Fruit fly (Drosophila melanogaster) whole organism, embryonic: ENCODE measurements around the gene Dbp21E2.

Experiments
- Bdp1 ChIP-seq: fragments of 200-800 bp; sonication (Bioruptor generic); optimal IDR thresholded peaks from 3 replicates; lab custom pipeline; 2016; ENCODE audit warnings: missing biosample characterization, missing genetic modification characterization
- CG13775 ChIP-seq: fragments of 200-800 bp; sonication (Bioruptor generic); optimal IDR thresholded peaks from 3 replicates; lab custom pipeline; 2017; ENCODE audit warnings: missing biosample characterization, mild to moderate bottlenecking, missing genetic modification characterization
- CG14710 ChIP-seq: fragments of 200-800 bp; sonication (Bioruptor generic); optimal IDR thresholded peaks from 3 replicates; lab custom pipeline; 2019; ENCODE audit warnings: missing biosample characterization, mild to moderate bottlenecking, missing genetic modification characterization, moderate library complexity
- CG14860 ChIP-seq: fragments of 200-800 bp; sonication (Bioruptor generic); IDR thresholded peaks from 3 replicates; pipeline ENCODE4 v1.3.6; 2022; ENCODE audit warnings: missing biosample characterization, missing genetic modification characterization; ENCODE audit not compliant: partially characterized antibody
- CG15514 ChIP-seq: fragments of 200-800 bp; sonication (Bioruptor generic); optimal IDR thresholded peaks from 3 replicates; lab custom pipeline; 2017; ENCODE audit warnings: missing biosample characterization, missing genetic modification characterization, mild to moderate bottlenecking, moderate library complexity, missing genetic modification reagents
- CG1603 ChIP-seq: fragments of 200-800 bp; sonication (Bioruptor generic); optimal IDR thresholded peaks from 2 replicates; lab custom pipeline; 2019; ENCODE audit warnings: missing biosample characterization, mild to moderate bottlenecking, missing genetic modification characterization, moderate library complexity
- CG16813 ChIP-seq: fragments of 200-800 bp; sonication (Bioruptor generic); IDR thresholded peaks from 3 replicates; pipeline ENCODE4 v1.3.6; 2022; ENCODE audit warnings: missing biosample characterization, missing genetic modification characterization; ENCODE audit not compliant: partially characterized antibody
- CG2116 ChIP-seq: fragments of 200-800 bp; sonication (Bioruptor generic); optimal IDR thresholded peaks from 3 replicates; lab custom pipeline; 2018; ENCODE audit warnings: missing biosample characterization, mild to moderate bottlenecking, missing genetic modification characterization
- CG42726 ChIP-seq: fragments of 200-800 bp; sonication (Bioruptor generic); IDR thresholded peaks from 2 replicates; pipeline ENCODE4 v1.3.6; 2022; ENCODE audit warnings: missing biosample characterization, missing genetic modification characterization; ENCODE audit not compliant: partially characterized antibody
- CG4617 ChIP-seq: fragments of 200-800 bp; sonication (Bioruptor generic); optimal IDR thresholded peaks from 3 replicates; lab custom pipeline; 2016; ENCODE audit warnings: missing biosample characterization, missing genetic modification characterization, borderline replicate concordance
- CG6175 ChIP-seq: fragments of 200-800 bp; sonication (Bioruptor generic); IDR thresholded peaks from 3 replicates; pipeline ENCODE4 v1.3.6; 2022; ENCODE audit warnings: missing biosample characterization, missing genetic modification characterization
- CG6689 ChIP-seq: fragments of 200-800 bp; sonication (Bioruptor generic); IDR thresholded peaks from 2 replicates; pipeline ENCODE4 v1.3.6; 2022; ENCODE audit warnings: missing biosample characterization, missing genetic modification characterization
- CG7786 ChIP-seq: fragments of 200-800 bp; sonication (Bioruptor generic); optimal IDR thresholded peaks from 2 replicates; lab custom pipeline; 2016; ENCODE audit warnings: missing biosample characterization, missing genetic modification characterization
- CG8281 ChIP-seq: fragments of 200-800 bp; sonication (Bioruptor generic); optimal IDR thresholded peaks from 2 replicates; lab custom pipeline; 2018; ENCODE audit warnings: missing biosample characterization, mild to moderate bottlenecking, missing genetic modification characterization, moderate library complexity
- CG8944 ChIP-seq: fragments of 200-800 bp; sonication (Bioruptor generic); optimal IDR thresholded peaks from 3 replicates; lab custom pipeline; 2016; ENCODE audit warnings: missing biosample characterization, missing genetic modification characterization
- D ChIP-seq, 2 experiments: fragments of 200-800 bp in 1 of 2; fragments of >200 bp in 1 of 2; sonication (Bioruptor generic) in 1 of 2; optimal IDR thresholded peaks; 2 replicates in 1 of 2; 3 replicates in 1 of 2; lab custom pipeline; 2017; ENCODE audit warnings: mild to moderate bottlenecking in 1 of 2, missing biosample characterization in 1 of 2, missing genetic modification characterization in 1 of 2, missing genetic modification reagents in 1 of 2
- Dll ChIP-seq: fragments of 200-800 bp; sonication (Bioruptor generic); IDR thresholded peaks from 4 replicates; pipeline ENCODE4 v1.3.6; 2022; ENCODE audit warnings: missing biosample characterization, missing genetic modification characterization; ENCODE audit not compliant: partially characterized antibody
- Doc3 ChIP-seq: fragments of 200-800 bp; sonication (Bioruptor generic); IDR thresholded peaks from 3 replicates; pipeline ENCODE4 v1.3.6; 2022; ENCODE audit warnings: missing biosample characterization, missing genetic modification characterization; ENCODE audit not compliant: partially characterized antibody
- E2f2 ChIP-seq: fragments of 200-800 bp; sonication (Bioruptor generic); IDR thresholded peaks from 2 replicates; pipeline ENCODE4 v1.3.6; 2022; ENCODE audit warnings: missing biosample characterization, missing genetic modification characterization
- HmgZ ChIP-seq: fragments of 200-800 bp; sonication (Bioruptor generic); optimal IDR thresholded peaks from 2 replicates; lab custom pipeline; 2018; ENCODE audit warnings: missing biosample characterization, mild to moderate bottlenecking, missing genetic modification characterization
- Jarid2 ChIP-seq: fragments of 200-800 bp; sonication (Bioruptor generic); optimal IDR thresholded peaks from 3 replicates; lab custom pipeline; 2017; ENCODE audit warnings: mild to moderate bottlenecking, missing biosample characterization, missing genetic modification reagents, missing genetic modification characterization
- Myb ChIP-seq: fragments of 200-800 bp; sonication (Bioruptor generic); optimal IDR thresholded peaks from 2 replicates; lab custom pipeline; 2016; ENCODE audit warnings: missing biosample characterization, missing genetic modification characterization
- Oli ChIP-seq: fragments of 200-800 bp; sonication (Bioruptor generic); optimal IDR thresholded peaks from 2 replicates; lab custom pipeline; 2018; ENCODE audit warnings: missing biosample characterization, mild to moderate bottlenecking, missing genetic modification characterization, moderate library complexity
- Pdp1 ChIP-seq, 2 experiments: fragments of 200-800 bp; sonication (Bioruptor generic); optimal IDR thresholded peaks; 3 replicates each; lab custom pipeline; 2016; ENCODE audit warnings: missing biosample characterization in 2 of 2, missing genetic modification characterization in 2 of 2, mild to moderate bottlenecking in 1 of 2, moderate library complexity in 1 of 2
- Scr ChIP-seq: fragments of 200-800 bp; sonication (Bioruptor generic); IDR thresholded peaks from 2 replicates; pipeline ENCODE4 v1.3.6; 2022; ENCODE audit warnings: missing biosample characterization, missing genetic modification characterization; ENCODE audit not compliant: partially characterized antibody
- Sin3A ChIP-seq: fragments of >200 bp; optimal IDR thresholded peaks from 2 replicates; lab custom pipeline; 2018
- YL-1 ChIP-seq: fragments of 200-800 bp; sonication (Bioruptor generic); optimal IDR thresholded peaks from 3 replicates; lab custom pipeline; 2017; ENCODE audit warnings: missing biosample characterization, mild to moderate bottlenecking, missing genetic modification characterization
- bsh ChIP-seq, 2 experiments: fragments of 200-800 bp; sonication (Bioruptor generic); optimal IDR thresholded peaks; 2 replicates each; lab custom pipeline; 2017 to 2018; ENCODE audit warnings: mild to moderate bottlenecking in 2 of 2, missing biosample characterization in 2 of 2, missing genetic modification characterization in 2 of 2, moderate library complexity in 1 of 2
- cg ChIP-seq: fragments of 200-800 bp; sonication (Bioruptor generic); optimal IDR thresholded peaks from 3 replicates; lab custom pipeline; 2019; ENCODE audit warnings: missing biosample characterization, mild to moderate bottlenecking, missing genetic modification characterization, moderate library complexity
- chinmo ChIP-seq: fragments of 200-800 bp; sonication (Bioruptor generic); IDR thresholded peaks from 4 replicates; pipeline ENCODE4 v1.3.6; 2022; ENCODE audit warnings: missing biosample characterization, missing genetic modification characterization; ENCODE audit not compliant: partially characterized antibody
- ci ChIP-seq: fragments of 200-800 bp; sonication (Bioruptor generic); IDR thresholded peaks from 3 replicates; pipeline ENCODE4 v1.3.6; 2022; ENCODE audit warnings: missing biosample characterization, missing genetic modification characterization
- cwo ChIP-seq: fragments of 200-800 bp; sonication (Bioruptor generic); optimal IDR thresholded peaks from 3 replicates; lab custom pipeline; 2017; ENCODE audit warnings: missing biosample characterization, missing genetic modification characterization, mild to moderate bottlenecking, moderate library complexity, missing genetic modification reagents
- exex ChIP-seq: fragments of 200-800 bp; sonication (Bioruptor generic); optimal IDR thresholded peaks from 4 replicates; lab custom pipeline; 2018; ENCODE audit warnings: missing biosample characterization, mild to moderate bottlenecking, missing genetic modification characterization, moderate library complexity
- hbn ChIP-seq: fragments of 200-800 bp; sonication (Bioruptor generic); IDR thresholded peaks from 2 replicates; pipeline ENCODE4 v1.3.6; 2022; ENCODE audit warnings: missing biosample characterization, missing genetic modification characterization; ENCODE audit not compliant: partially characterized antibody
- inv ChIP-seq: fragments of 200-800 bp; sonication (Bioruptor generic); IDR thresholded peaks from 2 replicates; pipeline ENCODE4 v1.3.6; 2022; ENCODE audit warnings: missing biosample characterization, missing genetic modification characterization; ENCODE audit not compliant: partially characterized antibody
- knrl ChIP-seq: fragments of 200-800 bp; sonication (Bioruptor generic); IDR thresholded peaks from 3 replicates; pipeline ENCODE4 v1.3.6; 2022; ENCODE audit warnings: missing biosample characterization, missing genetic modification characterization; ENCODE audit not compliant: partially characterized antibody
- mld ChIP-seq: fragments of 200-800 bp; sonication (Bioruptor generic); IDR thresholded peaks from 3 replicates; pipeline ENCODE4 v1.3.6; 2022; ENCODE audit warnings: missing biosample characterization, missing genetic modification characterization; ENCODE audit not compliant: partially characterized antibody
- nmo ChIP-seq: fragments of 200-800 bp; sonication (Bioruptor generic); optimal IDR thresholded peaks from 2 replicates; lab custom pipeline; 2018; ENCODE audit warnings: missing biosample characterization, mild to moderate bottlenecking, missing genetic modification characterization, moderate library complexity
- nom ChIP-seq: fragments of 200-800 bp; sonication (Bioruptor generic); optimal IDR thresholded peaks from 2 replicates; lab custom pipeline; 2017; ENCODE audit warnings: missing biosample characterization, missing genetic modification characterization, mild to moderate bottlenecking, moderate library complexity, missing genetic modification reagents
- pzg ChIP-seq: fragments of 200-800 bp; sonication (Bioruptor generic); optimal IDR thresholded peaks from 3 replicates; lab custom pipeline; 2018; ENCODE audit warnings: missing biosample characterization, mild to moderate bottlenecking, missing genetic modification characterization, moderate library complexity
- row ChIP-seq: fragments of 200-800 bp; sonication (Bioruptor generic); IDR thresholded peaks from 3 replicates; pipeline ENCODE4 v1.3.6; 2022; ENCODE audit warnings: missing biosample characterization, missing genetic modification characterization
- sna ChIP-seq: fragments of 200-800 bp; sonication (Bioruptor generic); IDR thresholded peaks from 2 replicates; pipeline ENCODE4 v1.3.6; 2022; ENCODE audit warnings: missing biosample characterization, missing genetic modification characterization; ENCODE audit not compliant: partially characterized antibody
- unc-4 ChIP-seq: fragments of 200-800 bp; sonication (Bioruptor generic); IDR thresholded peaks from 2 replicates; pipeline ENCODE4 v1.3.6; 2022; ENCODE audit warnings: missing biosample characterization, missing genetic modification characterization; ENCODE audit not compliant: partially characterized antibody
- vnd ChIP-seq: fragments of 200-800 bp; sonication (Bioruptor generic); IDR thresholded peaks from 3 replicates; pipeline ENCODE4 v1.3.6; 2022; ENCODE audit warnings: missing biosample characterization, missing genetic modification characterization; ENCODE audit not compliant: partially characterized antibody
- zen2 ChIP-seq: fragments of 200-800 bp; sonication (Bioruptor generic); IDR thresholded peaks from 3 replicates; pipeline ENCODE4 v1.3.6; 2022; ENCODE audit warnings: missing biosample characterization, missing genetic modification characterization; ENCODE audit not compliant: partially characterized antibody

Gene Dbp21E2

dm6 chr2L:815785-816389 lies 4.5 kb downstream of the Dbp21E2 start, which contains the start of the genes Saf6 and Pex12 (continued):
- peak; percentile 89 for TF ChIP-seq chinmo (GFP tag; lab: Robert Waterston, UW)
- peak; percentile 43 for TF ChIP-seq CG1603 (tag; lab: Kevin White, UChicago)
- TF ChIP-seq Dll (GFP tag; lab: Robert Waterston, UW) = peak; percentile 89
- TF ChIP-seq Bdp1 (GFP tag; lab: Kevin White, UChicago) = no peak
- TF ChIP-seq mld (GFP tag; lab: Robert Waterston, UW) = 0 out of 3 replicates have a peak, but pooled peaks have one; percentile 51
- peak; percentile 16 for TF ChIP-seq Sin3A (lab: Kevin White, UChicago)
- peak; percentile 7 for TF ChIP-seq YL-1 (GFP tag; lab: Kevin White, UChicago)
- peak; percentile 3 for TF ChIP-seq nmo (GFP tag; lab: Kevin White, UChicago)
- TF ChIP-seq row (GFP tag; lab: Robert Waterston, UW) = peak; percentile 47
- TF ChIP-seq knrl (GFP tag; lab: Robert Waterston, UW) = peak; percentile 72; the same call in 2 of the 3 replicates
- TF ChIP-seq unc-4 (GFP tag; lab: Robert Waterston, UW) = peak; percentile 84
- peak; percentile 52 for TF ChIP-seq E2f2
- peak; percentile 48 for TF ChIP-seq D (optimal IDR thresholded peaks at IDR 0.05; lab: Kevin White, UChicago)
- TF ChIP-seq D (GFP tag; optimal IDR thresholded peaks at IDR 0.05; lab: Kevin White, UChicago) = no peak
- TF ChIP-seq pzg (GFP tag; lab: Kevin White, UChicago) = peak; percentile 57
- TF ChIP-seq cwo = no peak
- TF ChIP-seq CG14860 = peak; percentile 85
- TF ChIP-seq CG2116 (GFP tag; lab: Kevin White, UChicago) = peak; percentile 65
- TF ChIP-seq Doc3 (GFP tag; lab: Robert Waterston, UW) = peak; percentile 76
- peak; percentile 15 for TF ChIP-seq Myb (GFP tag; lab: Kevin White, UChicago)
- peak; percentile 14; the same call in 1 of the 2 replicates for TF ChIP-seq CG42726
- TF ChIP-seq CG13775 (GFP tag; lab: Kevin White, UChicago) = peak; percentile 8
- no peak for TF ChIP-seq Oli
- TF ChIP-seq CG16813 (GFP tag; lab: Robert Waterston, UW) = peak; percentile 77
- TF ChIP-seq nom = peak; percentile 65
- TF ChIP-seq inv = peak; percentile 68
- TF ChIP-seq CG15514 (GFP tag; lab: Kevin White, UChicago) = peak; percentile 3
- peak in 1 of 2 experiments; percentile 21 for TF ChIP-seq Pdp1 (GFP tag; optimal IDR thresholded peaks at IDR 0.05; lab: Kevin White, UChicago)
- peak; percentile 85 for TF ChIP-seq zen2 (GFP tag; lab: Robert Waterston, UW)
- no peak for TF ChIP-seq bsh (GFP tag; optimal IDR thresholded peaks at IDR 0.05; lab: Kevin White, UChicago)
- TF ChIP-seq Jarid2 (GFP tag; lab: Kevin White, UChicago) = no peak
- TF ChIP-seq CG6175 (GFP tag; lab: Robert Waterston, UW) = no peak
- TF ChIP-seq CG8281 (tag; lab: Kevin White, UChicago) = no peak
- TF ChIP-seq exex = peak; percentile 47
- no peak for TF ChIP-seq cg (GFP tag; lab: Kevin White, UChicago)
- no peak for TF ChIP-seq CG6689 (GFP tag; lab: Robert Waterston, UW)
- TF ChIP-seq ci (GFP tag; lab: Robert Waterston, UW) = 0 out of 3 replicates have a peak, but pooled peaks have one; percentile 12
- peak; percentile 76 for TF ChIP-seq vnd
- peak; percentile 70 for TF ChIP-seq CG4617 (GFP tag; lab: Kevin White, UChicago)
- peak; percentile 76 for TF ChIP-seq hbn
- TF ChIP-seq HmgZ = peak; percentile 37
- peak; percentile 83 for TF ChIP-seq Scr (GFP tag; lab: Robert Waterston, UW)
- TF ChIP-seq CG14710 (tag; lab: Kevin White, UChicago) = peak; percentile 21
- TF ChIP-seq CG7786 = no peak
- peak; percentile 85 for TF ChIP-seq sna (GFP tag; lab: Robert Waterston, UW)
- no peak for TF ChIP-seq CG8944
